Fruit fly (Drosophila melanogaster) whole organism, prepupa: Measurements from ENCODE around the gene jim.

Experiments
- Blimp-1 ChIP-seq: fragments of 200-800 bp; sonication (Bioruptor generic); optimal IDR thresholded peaks from 3 replicates; lab custom pipeline; 2017; ENCODE audit warnings: missing biosample characterization, missing genetic modification characterization, mild to moderate bottlenecking, moderate library complexity, missing genetic modification reagents
- CG10631 ChIP-seq: fragments of 200-800 bp; sonication (Bioruptor generic); optimal IDR thresholded peaks from 2 replicates; lab custom pipeline; 2016; ENCODE audit warnings: missing biosample characterization, missing genetic modification characterization
- CG11294 ChIP-seq: fragments of 200-800 bp; sonication (Bioruptor generic); IDR thresholded peaks from 2 replicates; pipeline ENCODE4 v1.3.6; 2022; ENCODE audit warnings: missing biosample characterization, missing genetic modification characterization
- CG11762 ChIP-seq: fragments of 200-800 bp; sonication (Bioruptor generic); optimal IDR thresholded peaks from 3 replicates; lab custom pipeline; 2016; ENCODE audit warnings: missing biosample characterization, missing genetic modification characterization; ENCODE audit not compliant: insufficient read depth
- CG15336 ChIP-seq: fragments of 200-800 bp; sonication (Bioruptor generic); IDR thresholded peaks from 2 replicates; pipeline ENCODE4 v1.3.6; 2022; ENCODE audit warnings: missing biosample characterization, missing genetic modification characterization
- CG1621 ChIP-seq: fragments of 200-800 bp; sonication (Bioruptor generic); optimal IDR thresholded peaks from 3 replicates; lab custom pipeline; 2018; ENCODE audit warnings: missing biosample characterization, mild to moderate bottlenecking, missing genetic modification characterization
- CG16779 ChIP-seq: fragments of 200-800 bp; sonication (Bioruptor generic); optimal IDR thresholded peaks from 3 replicates; lab custom pipeline; 2017; ENCODE audit warnings: missing biosample characterization, mild to moderate bottlenecking, missing genetic modification characterization
- CG3032 ChIP-seq: fragments of 200-800 bp; optimal IDR thresholded peaks from 2 replicates; lab custom pipeline; 2019; ENCODE audit warnings: missing biosample characterization, mild to moderate bottlenecking, missing genetic modification characterization, moderate library complexity
- CG31627 ChIP-seq: fragments of 200-800 bp; sonication (Bioruptor generic); optimal IDR thresholded peaks from 3 replicates; lab custom pipeline; 2016; ENCODE audit warnings: missing biosample characterization, missing genetic modification characterization
- CG34406 ChIP-seq: fragments of 200-800 bp; sonication (Bioruptor generic); optimal IDR thresholded peaks from 3 replicates; lab custom pipeline; 2016; ENCODE audit warnings: missing biosample characterization, missing genetic modification characterization
- CG3919 ChIP-seq: fragments of 200-800 bp; sonication (Bioruptor generic); optimal IDR thresholded peaks from 3 replicates; lab custom pipeline; 2016; ENCODE audit warnings: missing biosample characterization, missing genetic modification characterization
- CG4318 ChIP-seq: fragments of 200-800 bp; sonication (Bioruptor generic); optimal IDR thresholded peaks from 3 replicates; lab custom pipeline; 2017; ENCODE audit warnings: missing biosample characterization, mild to moderate bottlenecking, missing genetic modification characterization
- CG6163 ChIP-seq: fragments of 200-800 bp; sonication (Bioruptor generic); IDR thresholded peaks from 3 replicates; pipeline ENCODE4 v1.3.6; 2022; ENCODE audit warnings: missing biosample characterization, missing genetic modification characterization
- CG6792 ChIP-seq: fragments of 200-800 bp; sonication (Bioruptor generic); optimal IDR thresholded peaks from 3 replicates; lab custom pipeline; 2016; ENCODE audit warnings: missing biosample characterization, missing genetic modification characterization
- CG6808 ChIP-seq: fragments of 200-800 bp; sonication (Bioruptor generic); optimal IDR thresholded peaks from 3 replicates; lab custom pipeline; 2017; ENCODE audit warnings: missing biosample characterization, missing genetic modification characterization, mild to moderate bottlenecking, moderate library complexity, missing genetic modification reagents
- CG6854 ChIP-seq: fragments of 200-800 bp; sonication (Bioruptor generic); optimal IDR thresholded peaks from 2 replicates; lab custom pipeline; 2017; ENCODE audit warnings: missing biosample characterization, mild to moderate bottlenecking, missing genetic modification characterization
- CG7368 ChIP-seq: fragments of 200-800 bp; sonication (Bioruptor generic); optimal IDR thresholded peaks from 3 replicates; lab custom pipeline; 2016; ENCODE audit warnings: missing biosample characterization, missing genetic modification characterization
- CG8119 ChIP-seq: fragments of 200-800 bp; sonication (Bioruptor generic); IDR thresholded peaks from 3 replicates; pipeline ENCODE4 v1.3.6; 2022; ENCODE audit warnings: missing biosample characterization, missing genetic modification characterization
- CG8319 ChIP-seq: fragments of 200-800 bp; sonication (Bioruptor generic); optimal IDR thresholded peaks from 3 replicates; lab custom pipeline; 2016; ENCODE audit warnings: missing biosample characterization, missing genetic modification characterization
- CG8632 ChIP-seq: fragments of 200-800 bp; sonication (Bioruptor generic); optimal IDR thresholded peaks from 3 replicates; lab custom pipeline; 2016; ENCODE audit warnings: missing biosample characterization, missing genetic modification characterization
- CG9139 ChIP-seq: fragments of 200-800 bp; sonication (Bioruptor generic); optimal IDR thresholded peaks from 3 replicates; lab custom pipeline; 2017; ENCODE audit warnings: missing biosample characterization, mild to moderate bottlenecking, missing genetic modification characterization
- Eip75B ChIP-seq: fragments of 200-800 bp; sonication (Bioruptor generic); optimal IDR thresholded peaks from 3 replicates; lab custom pipeline; 2016; ENCODE audit warnings: missing biosample characterization, missing genetic modification characterization
- Eip78C ChIP-seq: fragments of 200-800 bp; sonication (Bioruptor generic); peaks from one replicate; lab custom pipeline; 2016; ENCODE audit warnings: missing biosample characterization, missing genetic modification characterization
- Ets21C ChIP-seq: fragments of 200-800 bp; sonication (Bioruptor generic); optimal IDR thresholded peaks from 3 replicates; lab custom pipeline; 2016; ENCODE audit warnings: missing biosample characterization, missing genetic modification characterization
- Ets96B ChIP-seq: fragments of 200-800 bp; optimal IDR thresholded peaks from 2 replicates; lab custom pipeline; 2019; ENCODE audit warnings: missing biosample characterization, mild to moderate bottlenecking, missing genetic modification characterization, moderate library complexity
- Gug ChIP-seq: fragments of 200-800 bp; sonication (Bioruptor generic); IDR thresholded peaks from 2 replicates; pipeline ENCODE4 v1.3.6; 2022; ENCODE audit warnings: missing biosample characterization, missing genetic modification characterization
- Hr38 ChIP-seq: sonication (Bioruptor generic); optimal IDR thresholded peaks from 2 replicates; lab custom pipeline; 2016; ENCODE audit warnings: missing biosample characterization, missing genetic modification characterization
- Hr39 ChIP-seq: fragments of 200-800 bp; sonication (Bioruptor generic); optimal IDR thresholded peaks from 2 replicates; lab custom pipeline; 2016; ENCODE audit warnings: missing biosample characterization, missing genetic modification characterization
- Lpt ChIP-seq: fragments of 200-800 bp; sonication (Bioruptor generic); optimal IDR thresholded peaks from 3 replicates; lab custom pipeline; 2016; ENCODE audit warnings: missing biosample characterization, missing genetic modification characterization
- Met ChIP-seq: fragments of 200-800 bp; sonication (Bioruptor generic); optimal IDR thresholded peaks from 3 replicates; lab custom pipeline; 2016; ENCODE audit warnings: missing biosample characterization, missing genetic modification characterization
- OdsH ChIP-seq: fragments of 200-800 bp; sonication (Bioruptor generic); optimal IDR thresholded peaks from 3 replicates; lab custom pipeline; 2016; ENCODE audit warnings: missing biosample characterization, missing genetic modification characterization
- Smox ChIP-seq: fragments of 200-800 bp; sonication (Bioruptor generic); optimal IDR thresholded peaks from 3 replicates; lab custom pipeline; 2016; ENCODE audit warnings: missing biosample characterization, missing genetic modification characterization
- Sox102F ChIP-seq: fragments of 200-800 bp; sonication (Bioruptor generic); optimal IDR thresholded peaks from 2 replicates; lab custom pipeline; 2016; ENCODE audit warnings: missing biosample characterization, mild to moderate bottlenecking, missing genetic modification characterization
- Sox14 ChIP-seq: fragments of 200-800 bp; sonication (Bioruptor generic); optimal IDR thresholded peaks from 3 replicates; lab custom pipeline; 2016; ENCODE audit warnings: missing biosample characterization, missing genetic modification characterization
- Sox15 ChIP-seq: fragments of 200-800 bp; sonication (Bioruptor generic); optimal IDR thresholded peaks from 3 replicates; lab custom pipeline; 2016; ENCODE audit warnings: missing biosample characterization, missing genetic modification characterization
- achi ChIP-seq: fragments of 200-800 bp; sonication (Bioruptor generic); optimal IDR thresholded peaks from 3 replicates; lab custom pipeline; 2016; ENCODE audit warnings: missing biosample characterization, missing genetic modification characterization
- acj6 ChIP-seq: fragments of 200-800 bp; sonication (Bioruptor generic); optimal IDR thresholded peaks from 3 replicates; lab custom pipeline; 2016; ENCODE audit warnings: missing biosample characterization, missing genetic modification characterization
- dac ChIP-seq: fragments of 200-800 bp; sonication (Bioruptor generic); optimal IDR thresholded peaks from 2 replicates; lab custom pipeline; 2017; ENCODE audit warnings: missing biosample characterization, mild to moderate bottlenecking, missing genetic modification characterization
- dsx ChIP-seq: fragments of 200-800 bp; optimal IDR thresholded peaks from 3 replicates; lab custom pipeline; 2019; ENCODE audit warnings: missing biosample characterization, mild to moderate bottlenecking, missing genetic modification characterization, moderate library complexity; ENCODE audit not compliant: poor library complexity, severe bottlenecking
- eg ChIP-seq: fragments of 200-800 bp; sonication (Bioruptor generic); IDR thresholded peaks from 3 replicates; pipeline ENCODE4 v1.3.6; 2022; ENCODE audit warnings: missing biosample characterization, missing genetic modification characterization
- fd85E ChIP-seq: fragments of 200-800 bp; sonication (Bioruptor generic); optimal IDR thresholded peaks from 3 replicates; lab custom pipeline; 2016; ENCODE audit warnings: missing biosample characterization, missing genetic modification characterization
- fkh ChIP-seq: fragments of 200-800 bp; sonication (Bioruptor generic); optimal IDR thresholded peaks from 3 replicates; lab custom pipeline; 2017; ENCODE audit warnings: missing biosample characterization, mild to moderate bottlenecking, missing genetic modification characterization, moderate library complexity
- lz ChIP-seq: fragments of 200-800 bp; sonication (Bioruptor generic); optimal IDR thresholded peaks from 3 replicates; lab custom pipeline; 2016; ENCODE audit warnings: missing biosample characterization, missing genetic modification characterization
- net ChIP-seq: fragments of 200-800 bp; sonication (Bioruptor generic); optimal IDR thresholded peaks from 3 replicates; lab custom pipeline; 2016; ENCODE audit warnings: missing biosample characterization, missing genetic modification characterization
- salr ChIP-seq, 2 experiments: fragments of 200-800 bp; sonication (Bioruptor generic); optimal IDR thresholded peaks; 3 replicates each; lab custom pipeline; 2016 to 2018; ENCODE audit warnings: missing biosample characterization in 2 of 2, missing genetic modification characterization in 2 of 2, mild to moderate bottlenecking in 1 of 2
- spab ChIP-seq: fragments of 200-800 bp; sonication (Bioruptor generic); optimal IDR thresholded peaks from 2 replicates; lab custom pipeline; 2017; ENCODE audit warnings: missing biosample characterization, mild to moderate bottlenecking, missing genetic modification characterization, missing genetic modification reagents
- ss ChIP-seq, 2 experiments: fragments of 200-800 bp; sonication (Bioruptor generic); optimal IDR thresholded peaks; 2 replicates in 1 of 2; 3 replicates in 1 of 2; lab custom pipeline; 2017 to 2018; ENCODE audit warnings: mild to moderate bottlenecking in 2 of 2, missing biosample characterization in 2 of 2, missing genetic modification characterization in 2 of 2, moderate library complexity in 1 of 2
- svp ChIP-seq: fragments of 200-800 bp; sonication (Bioruptor generic); peaks from one replicate; lab custom pipeline; 2016; ENCODE audit warnings: missing biosample characterization, missing genetic modification characterization
- topi ChIP-seq: fragments of 200-800 bp; sonication (Bioruptor generic); optimal IDR thresholded peaks from 3 replicates; lab custom pipeline; 2016; ENCODE audit warnings: missing biosample characterization, missing genetic modification characterization
- vri ChIP-seq: fragments of 200-800 bp; sonication (Bioruptor generic); optimal IDR thresholded peaks from 3 replicates; lab custom pipeline; 2016; ENCODE audit warnings: missing biosample characterization, mild to moderate bottlenecking, missing genetic modification characterization

jim gene

dm6 chr3L:22835144-22835964 lies at the start of gene jim:
Gene jim (minus strand): TSS chr3L:22835194.
- TF ChIP-seq fd85E (GFP tag; lab: Kevin White, UChicago) = no peak
- TF ChIP-seq CG4318 (GFP tag; lab: Kevin White, UChicago) = no peak
- peak; percentile 33 for TF ChIP-seq dac (GFP tag; lab: Kevin White, UChicago)
- TF ChIP-seq Lpt (GFP tag; lab: Kevin White, UChicago) = peak; percentile 87
- peak; percentile 31 for TF ChIP-seq CG6792 (GFP tag; lab: Kevin White, UChicago)
- peak; percentile 51 for TF ChIP-seq CG7368
- TF ChIP-seq CG16779 = peak; percentile 68
- TF ChIP-seq Smox (GFP tag; lab: Kevin White, UChicago) = no peak
- peak; percentile 78 for TF ChIP-seq vri (GFP tag; lab: Kevin White, UChicago)
- peak; percentile 5 for TF ChIP-seq Eip75B
- peak in 1 of 2 experiments; percentile 15 for TF ChIP-seq salr (GFP tag; optimal IDR thresholded peaks at IDR 0.05; lab: Kevin White, UChicago)
- no peak for TF ChIP-seq CG31627 (GFP tag; lab: Kevin White, UChicago)
- no peak for TF ChIP-seq Hr39 (GFP tag; lab: Kevin White, UChicago)
- peak; percentile 41 for TF ChIP-seq Blimp-1 (GFP tag; lab: Kevin White, UChicago)
- TF ChIP-seq ss (GFP tag; optimal IDR thresholded peaks at IDR 0.05; lab: Kevin White, UChicago) = peak; percentile 79 to 84
- no peak for TF ChIP-seq Ets21C
- TF ChIP-seq Hr38 (GFP tag; lab: Kevin White, UChicago) = no peak
- peak; percentile 5 for TF ChIP-seq lz
- peak; percentile 42 for TF ChIP-seq CG8632 (GFP tag; lab: Kevin White, UChicago)
- TF ChIP-seq acj6 (GFP tag; lab: Kevin White, UChicago) = no peak
- TF ChIP-seq CG9139 (GFP tag; lab: Kevin White, UChicago) = peak; percentile 75
- TF ChIP-seq OdsH = no peak
- TF ChIP-seq CG6163 = peak; percentile 69; the same call in 2 of the 3 replicates
- TF ChIP-seq topi (GFP tag; lab: Kevin White, UChicago) = peak; percentile 4
- TF ChIP-seq CG10631 (GFP tag; lab: Kevin White, UChicago) = no peak
- peak; percentile 49 for TF ChIP-seq spab (GFP tag; lab: Kevin White, UChicago)
- TF ChIP-seq CG11294 = peak; percentile 38; the same call in 1 of the 2 replicates
- peak; percentile 62; the same call in 2 of the 3 replicates for TF ChIP-seq eg (GFP tag; lab: Robert Waterston, UW)
- TF ChIP-seq CG8119 (GFP tag; lab: Robert Waterston, UW) = peak; percentile 60; the same call in 2 of the 3 replicates
- TF ChIP-seq fkh (GFP tag; lab: Kevin White, UChicago) = peak; percentile 94
- peak; percentile 86 for TF ChIP-seq Eip78C (GFP tag; lab: Kevin White, UChicago)
- TF ChIP-seq Met = no peak
- TF ChIP-seq CG6808 (GFP tag; lab: Kevin White, UChicago) = peak; percentile 67
- no peak for TF ChIP-seq achi (GFP tag; lab: Kevin White, UChicago)
- peak; percentile 56 for TF ChIP-seq Sox102F
- peak; percentile 35 for TF ChIP-seq Sox14
- TF ChIP-seq CG3032 (tag; lab: Kevin White, UChicago) = peak; percentile 37
- peak; percentile 58 for TF ChIP-seq CG15336 (GFP tag; lab: Robert Waterston, UW)
- TF ChIP-seq CG8319 (GFP tag; lab: Kevin White, UChicago) = no peak
- no peak for TF ChIP-seq Sox15 (GFP tag; lab: Kevin White, UChicago)
- peak; percentile 16 for TF ChIP-seq net (GFP tag; lab: Kevin White, UChicago)
- TF ChIP-seq CG1621 (tag; lab: Kevin White, UChicago) = peak; percentile 71
- peak; percentile 62 for TF ChIP-seq CG3919 (GFP tag; lab: Kevin White, UChicago)
- peak; percentile 44 for TF ChIP-seq Ets96B (tag; lab: Kevin White, UChicago)
- TF ChIP-seq dsx (GFP tag; lab: Kevin White, UChicago) = peak; percentile 76
- TF ChIP-seq CG6854 (GFP tag; lab: Kevin White, UChicago) = peak; percentile 68
- peak; percentile 90 for TF ChIP-seq svp (GFP tag; lab: Kevin White, UChicago)
- peak; percentile 38 for TF ChIP-seq CG11762 (GFP tag; lab: Kevin White, UChicago)
- no peak; the same call in 1 of the 2 replicates for TF ChIP-seq Gug (GFP tag; lab: Robert Waterston, UW)
- TF ChIP-seq CG34406 (GFP tag; lab: Kevin White, UChicago) = peak; percentile 2
